Worm (Caenorhabditis elegans) whole organism, young adult: ENCODE data around the gene C53A5.17.
A peak's percentile ranks its signal among the peaks of the same experiment; 100 is the strongest.

Experiments
- F23B12.7 ChIP-seq: sonication (generic microtip); optimal IDR thresholded peaks from 2 replicates; lab custom pipeline; 2017; ENCODE audit warnings: missing genetic modification characterization, mild to moderate bottlenecking, missing compliant biosample characterization, antibody characterized with exemption, moderate library complexity; ENCODE audit not compliant: insufficient read depth
- F49E8.2 ChIP-seq: sonication (generic microtip); optimal IDR thresholded peaks from 3 replicates; lab custom pipeline; 2017; ENCODE audit warnings: missing genetic modification characterization, mild to moderate bottlenecking, missing compliant biosample characterization, antibody characterized with exemption, moderate library complexity; ENCODE audit not compliant: insufficient read depth
- F52B5.7 ChIP-seq: sonication (generic microtip); optimal IDR thresholded peaks from 2 replicates; lab custom pipeline; 2016; ENCODE audit warnings: mild to moderate bottlenecking, missing genetic modification characterization, missing compliant biosample characterization
- T26A5.8 ChIP-seq: sonication (generic microtip); optimal IDR thresholded peaks from 2 replicates; lab custom pipeline; 2016; ENCODE audit warnings: missing genetic modification characterization, missing compliant biosample characterization
- Y67H2A.10 ChIP-seq: fragments of 200-800 bp; sonication (Bioruptor generic); conservative IDR thresholded peaks from 2 replicates; pipeline ENCODE4 v1.3.6; 2022; ENCODE audit warnings: missing genetic modification reagents, missing genetic modification characterization, missing compliant biosample characterization
- ZK185.1 ChIP-seq: sonication (generic microtip); optimal IDR thresholded peaks from 2 replicates; lab custom pipeline; 2016; ENCODE audit warnings: mild to moderate bottlenecking, missing genetic modification characterization, missing compliant biosample characterization; ENCODE audit not compliant: poor library complexity, severe bottlenecking
- attf-5 ChIP-seq: fragments of 200-800 bp; sonication (Bioruptor generic); optimal IDR thresholded peaks from 2 replicates; lab custom pipeline; 2018; ENCODE audit warnings: mild to moderate bottlenecking, missing genetic modification characterization, missing compliant biosample characterization
- bed-1 ChIP-seq: fragments of 200-800 bp; sonication (Bioruptor generic); IDR thresholded peaks from 2 replicates; pipeline ENCODE4 v1.3.6; 2022; ENCODE audit warnings: missing genetic modification reagents, missing genetic modification characterization, missing compliant biosample characterization
- cebp-1 ChIP-seq, 2 experiments: fragments of 200-800 bp in 1 of 2; sonication (Bioruptor generic) in 1 of 2; sonication (generic microtip) in 1 of 2; IDR thresholded peaks in 1 of 2; optimal IDR thresholded peaks in 1 of 2; 2 replicates each; pipeline versions ENCODE4 v1.3.6 to Lab custom; 2017 to 2022; ENCODE audit warnings: missing compliant biosample characterization in 2 of 2, missing genetic modification characterization in 2 of 2, mild to moderate bottlenecking in 1 of 2, missing genetic modification reagents in 1 of 2, moderate library complexity in 1 of 2
- cebp-2 ChIP-seq: fragments of 200-800 bp; sonication (Bioruptor generic); IDR thresholded peaks from 2 replicates; pipeline ENCODE4 v1.3.6; 2022; ENCODE audit warnings: missing genetic modification characterization, missing compliant biosample characterization
- ceh-100 ChIP-seq: fragments of 200-800 bp; sonication (Bioruptor generic); IDR thresholded peaks from 2 replicates; pipeline ENCODE4 v1.3.6; 2022; ENCODE audit warnings: missing genetic modification reagents, missing genetic modification characterization, missing compliant biosample characterization
- chd-7 ChIP-seq: sonication (generic microtip); optimal IDR thresholded peaks from 2 replicates; lab custom pipeline; 2016; ENCODE audit warnings: mild to moderate bottlenecking, missing genetic modification characterization, moderate library complexity, missing compliant biosample characterization
- dpff-1 ChIP-seq: sonication (generic microtip); optimal IDR thresholded peaks from 2 replicates; lab custom pipeline; 2017; ENCODE audit warnings: mild to moderate bottlenecking, missing genetic modification characterization, missing compliant biosample characterization
- egl-18 ChIP-seq: fragments of 200-800 bp; sonication (Bioruptor generic); IDR thresholded peaks from 2 replicates; pipeline ENCODE4 v1.3.6; 2022; ENCODE audit warnings: missing genetic modification reagents, missing genetic modification characterization, missing compliant biosample characterization
- ekl-4 ChIP-seq: fragments of 200-800 bp; sonication (Bioruptor generic); IDR thresholded peaks from 2 replicates; pipeline ENCODE4 v1.3.6; 2022; ENCODE audit warnings: missing genetic modification reagents, missing genetic modification characterization, missing compliant biosample characterization
- fkh-3 ChIP-seq: sonication (generic microtip); optimal IDR thresholded peaks from 2 replicates; lab custom pipeline; 2016; ENCODE audit warnings: mild to moderate bottlenecking, missing genetic modification characterization, missing compliant biosample characterization
- hlh-12 ChIP-seq: sonication (generic microtip); optimal IDR thresholded peaks from 2 replicates; lab custom pipeline; 2016; ENCODE audit warnings: missing genetic modification characterization, missing compliant biosample characterization
- hmg-1.2 ChIP-seq: fragments of 200-800 bp; sonication (Bioruptor generic); IDR thresholded peaks from 2 replicates; pipeline ENCODE4 v1.3.6; 2022; ENCODE audit warnings: missing genetic modification reagents, missing genetic modification characterization, missing compliant biosample characterization
- lag-1 ChIP-seq: fragments of 200-800 bp; sonication (Bioruptor generic); IDR thresholded peaks from 2 replicates; pipeline ENCODE4 v1.3.6; 2022; ENCODE audit warnings: missing genetic modification reagents, missing genetic modification characterization, missing compliant biosample characterization
- let-607 ChIP-seq, 2 experiments: fragments of 200-800 bp in 1 of 2; sonication (Bioruptor generic) in 1 of 2; sonication (generic microtip) in 1 of 2; optimal IDR thresholded peaks; 2 replicates each; lab custom pipeline; 2016 to 2018; ENCODE audit warnings: mild to moderate bottlenecking in 2 of 2, missing compliant biosample characterization in 2 of 2, missing genetic modification characterization in 2 of 2, moderate library complexity in 2 of 2, missing genotype in 1 of 2
- lin-35 ChIP-seq, 3 experiments: fragments of 150-350 bp in 2 of 3; sonication (generic microtip) in 1 of 3; optimal IDR thresholded peaks; 2 replicates each; lab custom pipeline; 2014 to 2018; ENCODE audit warnings: missing biosample characterization in 3 of 3, missing genetic modification characterization in 3 of 3, missing genetic modification reagents in 3 of 3
- lin-54 ChIP-seq: fragments of 200-800 bp; sonication (Bioruptor generic); optimal IDR thresholded peaks from 2 replicates; lab custom pipeline; 2018; ENCODE audit warnings: mild to moderate bottlenecking, missing genetic modification characterization, missing compliant biosample characterization
- madf-6 ChIP-seq: fragments of 200-800 bp; sonication (Bioruptor generic); IDR thresholded peaks from 2 replicates; pipeline ENCODE4 v1.3.6; 2022; ENCODE audit warnings: missing genetic modification reagents, missing genetic modification characterization, missing compliant biosample characterization
- mcd-1 ChIP-seq: fragments of 200-800 bp; sonication (Bioruptor generic); IDR thresholded peaks from 2 replicates; pipeline ENCODE4 v1.3.6; 2022; ENCODE audit warnings: missing genetic modification reagents, missing genetic modification characterization, missing compliant biosample characterization
- mes-4 ChIP-seq: sonication (generic microtip); optimal IDR thresholded peaks from 2 replicates; lab custom pipeline; 2016; ENCODE audit warnings: missing genotype, missing genetic modification characterization, missing compliant biosample characterization
- nfyb-1 ChIP-seq: fragments of 200-800 bp; sonication (Bioruptor generic); IDR thresholded peaks from 2 replicates; pipeline ENCODE4 v1.3.6; 2022; ENCODE audit warnings: missing genetic modification reagents, missing genetic modification characterization, missing compliant biosample characterization
- nhr-179 ChIP-seq: sonication (generic microtip); optimal IDR thresholded peaks from 2 replicates; lab custom pipeline; 2016; ENCODE audit warnings: mild to moderate bottlenecking, missing genetic modification characterization, missing compliant biosample characterization
- nhr-80 ChIP-seq: sonication (generic microtip); optimal IDR thresholded peaks from 2 replicates; lab custom pipeline; 2016; ENCODE audit warnings: missing genetic modification characterization, missing compliant biosample characterization
- pbrm-1 ChIP-seq: fragments of 200-800 bp; sonication (Bioruptor generic); IDR thresholded peaks from 2 replicates; pipeline ENCODE4 v1.3.6; 2022; ENCODE audit warnings: missing genetic modification reagents, missing genetic modification characterization, missing compliant biosample characterization
- pha-4 ChIP-seq: fragments of 150-350 bp; sonication (generic microtip); optimal IDR thresholded peaks from 2 replicates; lab custom pipeline; 2014; ENCODE audit warnings: missing biosample characterization, missing genetic modification reagents, missing genetic modification characterization
- rcor-1 ChIP-seq: fragments of 200-800 bp; sonication (Bioruptor generic); IDR thresholded peaks from 2 replicates; pipeline ENCODE4 v1.3.6; 2022; ENCODE audit warnings: missing genetic modification reagents, missing genetic modification characterization, missing compliant biosample characterization
- sdz-38 ChIP-seq: sonication (generic microtip); optimal IDR thresholded peaks from 2 replicates; lab custom pipeline; 2016; ENCODE audit warnings: missing genotype, missing genetic modification characterization, missing compliant biosample characterization
- snpc-4 ChIP-seq, 5 experiments: fragments of 150-350 bp in 1 of 5; sonication (generic microtip) in 4 of 5; optimal IDR thresholded peaks; 2 replicates each; lab custom pipeline; 2014 to 2018; ENCODE audit warnings: missing genetic modification characterization in 5 of 5, missing biosample characterization in 3 of 5, antibody characterized with exemption in 2 of 5, mild to moderate bottlenecking in 2 of 5, missing compliant biosample characterization in 2 of 5, missing genotype in 2 of 5, moderate library complexity in 2 of 5, missing genetic modification reagents in 1 of 5
- sptf-2 ChIP-seq: fragments of 200-800 bp; sonication (Bioruptor generic); optimal IDR thresholded peaks from 2 replicates; lab custom pipeline; 2018; ENCODE audit warnings: mild to moderate bottlenecking, missing genetic modification characterization, missing compliant biosample characterization
- tbp1 ChIP-seq: fragments of 200-800 bp; sonication (Bioruptor generic); optimal IDR thresholded peaks from 2 replicates; lab custom pipeline; 2018; ENCODE audit warnings: mild to moderate bottlenecking, missing genetic modification characterization, missing compliant biosample characterization
- unc-62 ChIP-seq: fragments of 150-350 bp; optimal IDR thresholded peaks from 2 replicates; lab custom pipeline; 2014; ENCODE audit warnings: missing biosample characterization, missing genetic modification reagents, missing genetic modification characterization
- zfh-2 ChIP-seq: fragments of 200-800 bp; sonication (Bioruptor generic); conservative IDR thresholded peaks from 2 replicates; pipeline ENCODE4 v1.3.6; 2022; ENCODE audit warnings: missing genetic modification reagents, missing genetic modification characterization, missing compliant biosample characterization
- zim-3 ChIP-seq: sonication (generic microtip); optimal IDR thresholded peaks from 2 replicates; lab custom pipeline; 2017; ENCODE audit warnings: mild to moderate bottlenecking, missing genetic modification characterization, moderate library complexity, missing compliant biosample characterization
- ztf-25 ChIP-seq: fragments of 200-800 bp; sonication (Bioruptor generic); IDR thresholded peaks from 2 replicates; pipeline ENCODE4 v1.3.6; 2022; ENCODE audit warnings: missing genetic modification reagents, missing genetic modification characterization, missing compliant biosample characterization
- ztf-3 ChIP-seq: fragments of 200-800 bp; sonication (Bioruptor generic); optimal IDR thresholded peaks from 2 replicates; lab custom pipeline; 2018; ENCODE audit warnings: mild to moderate bottlenecking, missing genetic modification characterization, missing compliant biosample characterization

Gene C53A5.17

DNA sequence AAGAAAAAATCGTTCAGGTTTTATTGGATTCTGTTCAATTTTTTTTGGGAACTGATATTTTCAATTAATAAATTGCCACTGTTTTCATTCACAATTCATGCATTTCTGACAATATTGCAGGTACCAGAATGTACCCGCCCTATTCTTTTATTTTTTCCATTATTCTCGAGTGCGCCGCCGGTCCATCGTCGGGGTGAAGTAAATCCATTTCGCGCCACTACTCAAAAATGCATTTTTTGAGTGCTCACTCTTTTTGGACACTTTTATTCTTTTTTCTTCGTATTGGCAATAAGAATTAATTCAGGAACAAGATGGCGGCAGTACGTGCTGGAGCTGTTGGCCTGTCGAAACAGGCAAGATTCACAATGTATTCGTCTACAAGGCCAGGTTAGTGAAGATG lies 9.9 kb upstream of the C53A5.17 start, which contains the start of gene kcnl-4:
Gene kcnl-4, plus strand, starts transcription at position 301 of the 400 bp plus-strand sequence.
- TF ChIP-seq snpc-4 (GFP tag; optimal IDR thresholded peaks at IDR 0.05; lab: Kevin White, UChicago) (no peak), snpc-4 (tag; optimal IDR thresholded peaks at IDR 0.05; lab: Kevin White, UChicago) (no peak), madf-6 (GFP tag; lab: Robert Waterston, UW) (no peak), cebp-2 (GFP tag; lab: Robert Waterston, UW) (no peak), zim-3 (tag; lab: Kevin White, UChicago) (no peak), nhr-179 (no peak), mes-4 (no peak), F23B12.7 (no peak), F49E8.2 (tag; lab: Kevin White, UChicago) (no peak)

DNA sequence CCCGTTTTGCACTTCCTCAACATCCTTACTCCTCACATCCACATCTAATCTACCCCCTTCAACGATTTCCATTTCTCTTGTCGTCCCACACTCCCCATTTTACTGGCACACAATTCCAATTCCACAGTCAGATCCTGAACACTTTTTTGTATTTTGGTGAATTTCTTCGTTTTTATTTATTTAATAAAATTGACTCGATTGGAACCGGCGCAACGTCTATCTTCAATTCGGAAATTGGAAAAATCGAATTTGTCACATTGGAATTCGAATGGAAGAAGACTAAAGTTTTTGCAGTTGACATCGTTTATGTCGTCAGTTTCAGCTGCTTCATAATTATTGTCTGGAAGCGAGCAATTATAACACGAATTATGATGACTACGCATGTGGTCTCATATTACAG lies 6.3 kb upstream of the C53A5.17 start:
- TF ChIP-seq T26A5.8 (tag; lab: Kevin White, UChicago) (no peak), hmg-1.2 (GFP tag; lab: Robert Waterston, UW) (no peak), dpff-1 (tag; lab: Kevin White, UChicago) (no peak), attf-5 (GFP tag; lab: Kevin White, UChicago) (no peak), pha-4 (no peak), Y67H2A.10 (no peak), F52B5.7 (tag; lab: Kevin White, UChicago) (no peak), ztf-25 (GFP tag; lab: Robert Waterston, UW) (no peak)

DNA sequence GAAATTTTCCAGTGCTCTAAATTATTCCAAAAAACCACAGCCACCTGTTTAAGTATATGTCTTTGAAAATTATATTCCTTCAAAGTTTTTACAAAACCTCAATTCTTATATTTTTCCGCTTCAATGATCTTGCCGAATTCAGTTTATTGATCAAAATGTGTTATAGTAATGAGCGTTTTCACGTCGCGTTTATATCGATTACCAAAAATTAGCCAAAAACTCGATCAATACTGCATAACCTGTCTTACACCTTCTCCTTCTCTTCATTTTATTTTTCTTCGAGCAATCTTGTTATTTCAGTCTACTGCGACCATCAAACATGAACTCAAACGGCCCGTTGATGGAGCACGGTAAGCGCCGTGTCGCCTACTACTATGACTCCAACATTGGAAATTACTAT lies 4.2 kb upstream of the C53A5.17 start, which contains the start of gene hda-1:
Gene hda-1, plus strand, starts transcription at position 301 of the 400 bp plus-strand sequence.
- TF ChIP-seq ekl-4 (no peak), unc-62 (GFP tag; lab: Kevin White, UChicago) (no peak), lag-1 (GFP tag; lab: Robert Waterston, UW) (no peak), hlh-12 (no peak), nfyb-1 (GFP tag; lab: Robert Waterston, UW) (no peak), ztf-3 (no peak), zfh-2 (GFP tag; lab: Robert Waterston, UW) (no peak), egl-18 (GFP tag; lab: Robert Waterston, UW) (no peak), cebp-2 (GFP tag; lab: Robert Waterston, UW) (no peak), lin-54 (GFP tag; lab: Kevin White, UChicago) (no peak), sdz-38 (tag; lab: Kevin White, UChicago) (no peak)

DNA sequence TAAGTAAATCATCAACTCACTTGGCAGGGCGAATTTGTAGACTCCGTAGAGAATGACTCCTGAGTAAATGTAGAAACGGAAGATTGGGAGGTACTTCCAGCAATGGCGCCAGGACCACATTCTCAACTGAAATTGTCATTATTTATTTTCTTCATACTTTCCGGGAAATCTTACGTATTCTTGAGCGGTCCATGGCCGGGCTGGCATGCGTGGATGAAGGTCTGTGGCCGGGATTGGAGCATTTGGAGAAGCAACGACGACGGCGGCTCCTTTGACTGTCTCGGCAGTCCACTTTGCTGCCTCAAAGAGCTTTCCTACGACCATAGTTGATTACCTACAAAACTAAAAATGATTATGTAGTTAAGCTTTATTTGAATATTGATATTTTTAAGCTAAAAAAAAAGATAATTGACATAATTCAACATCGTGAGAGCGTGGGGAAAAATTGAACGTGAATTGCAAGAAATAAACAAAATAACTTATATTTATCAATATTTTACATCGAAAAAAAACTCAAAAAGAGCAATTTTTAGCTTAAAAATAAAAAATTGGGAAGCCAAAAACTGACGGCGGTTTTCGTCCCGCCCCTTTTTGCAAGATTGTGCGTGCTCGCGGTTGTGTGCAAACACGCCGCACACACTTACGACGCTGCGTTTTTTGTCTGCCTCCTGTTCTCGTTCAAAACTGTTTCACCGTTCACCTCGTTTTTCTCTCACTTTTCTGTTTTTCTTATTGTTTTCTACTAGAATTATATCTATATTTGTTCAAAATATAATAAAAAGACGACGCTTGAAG lies 3.1 kb upstream of the C53A5.17 start, which contains the start of gene ril-1:
Gene ril-1, minus strand, starts transcription at position 342 of the 795 bp plus-strand sequence.
- 0 out of 2 replicates have a peak, but pooled peaks have one; percentile 24 for TF ChIP-seq rcor-1 (GFP tag; lab: Robert Waterston, UW)
- no peak for TF ChIP-seq chd-7 (tag; lab: Kevin White, UChicago)
- no peak for TF ChIP-seq sptf-2 (GFP tag; lab: Kevin White, UChicago)
- peak; percentile 60 for TF ChIP-seq nhr-80 (tag; lab: Kevin White, UChicago)
- TF ChIP-seq mcd-1 = peak; percentile 50
- 0 out of 2 replicates have a peak, but pooled peaks have one; percentile 7 for TF ChIP-seq madf-6 (GFP tag; lab: Robert Waterston, UW)
- no peak for TF ChIP-seq let-607 (tag; optimal IDR thresholded peaks at IDR 0.05; lab: Kevin White, UChicago)
- TF ChIP-seq F23B12.7 = peak; percentile 64
- no peak for TF ChIP-seq fkh-3 (tag; lab: Kevin White, UChicago)
- peak in 1 of 3 experiments; percentile 38 for TF ChIP-seq lin-35 (GFP tag; optimal IDR thresholded peaks at IDR 0.05; lab: Kevin White, UChicago)
- TF ChIP-seq pbrm-1 (GFP tag; lab: Robert Waterston, UW) = 0 out of 2 replicates have a peak, but pooled peaks have one; percentile 12
- peak; percentile 81 for TF ChIP-seq attf-5 (GFP tag; lab: Kevin White, UChicago)
- peak; percentile 28 for TF ChIP-seq tbp1 (GFP tag; lab: Kevin White, UChicago)
- peak; percentile 57 for TF ChIP-seq ZK185.1 (tag; lab: Kevin White, UChicago)
- peak; percentile 26; the same call in 1 of the 2 replicates for TF ChIP-seq nfyb-1 (GFP tag; lab: Robert Waterston, UW)
- TF ChIP-seq cebp-1 (GFP tag; IDR thresholded peaks at IDR 0.05; lab: Robert Waterston, UW) = no peak
- TF ChIP-seq cebp-1 (tag; optimal IDR thresholded peaks at IDR 0.05; lab: Kevin White, UChicago) = peak; percentile 13
- peak; percentile 12; the same call in 1 of the 2 replicates for TF ChIP-seq hmg-1.2 (GFP tag; lab: Robert Waterston, UW)
- peak; percentile 53; the same call in 1 of the 2 replicates for TF ChIP-seq ceh-100 (GFP tag; lab: Robert Waterston, UW)
- no peak for TF ChIP-seq bed-1
